Fruit fly (Drosophila melanogaster) whole organism, wandering third instar larva: ENCODE data around the gene Ctu2.

ENCODE experiments used
- Abd-B ChIP-seq: fragments of >200 bp; optimal IDR thresholded peaks from 2 replicates; lab custom pipeline; 2017; ENCODE audit warnings: missing biosample characterization, missing genetic modification characterization
- CG32264 ChIP-seq: fragments of 200-800 bp; sonication (Bioruptor generic); optimal IDR thresholded peaks from 2 replicates; lab custom pipeline; 2016; ENCODE audit warnings: missing biosample characterization, missing genetic modification characterization
- CG9705 ChIP-seq: fragments of 200-800 bp; sonication (Bioruptor generic); optimal IDR thresholded peaks from 2 replicates; lab custom pipeline; 2018; ENCODE audit warnings: missing biosample characterization, mild to moderate bottlenecking, missing genetic modification characterization
- CrebA ChIP-seq: fragments of 200-800 bp; sonication (Bioruptor generic); optimal IDR thresholded peaks from 2 replicates; lab custom pipeline; 2016; ENCODE audit warnings: missing biosample characterization, mild to moderate bottlenecking, missing genetic modification characterization, borderline replicate concordance
- Dif ChIP-seq: fragments of 200-275, 200-300 bp; sonication (Bioruptor generic); optimal IDR thresholded peaks from 2 replicates; lab custom pipeline; 2018; ENCODE audit warnings: missing biosample characterization, missing genetic modification characterization; ENCODE audit not compliant: partially characterized antibody
- GATAd ChIP-seq: sonication (Bioruptor generic); optimal IDR thresholded peaks from 2 replicates; lab custom pipeline; 2016; ENCODE audit warnings: missing biosample characterization, missing genetic modification characterization
- HLH106 ChIP-seq: fragments of 200-800 bp; optimal IDR thresholded peaks from 3 replicates; lab custom pipeline; 2019; ENCODE audit warnings: missing biosample characterization, mild to moderate bottlenecking, missing genetic modification characterization, moderate library complexity
- Hnf4 ChIP-seq: fragments of 200-800 bp; sonication (Bioruptor generic); optimal IDR thresholded peaks from 2 replicates; lab custom pipeline; 2016; ENCODE audit warnings: missing biosample characterization, mild to moderate bottlenecking, missing genetic modification characterization
- Hr78 ChIP-seq: fragments of >200 bp; optimal IDR thresholded peaks from 2 replicates; lab custom pipeline; 2017; ENCODE audit warnings: missing biosample characterization, missing genetic modification characterization
- Hr83 ChIP-seq: fragments of 200-300 bp; sonication (Bioruptor generic); optimal IDR thresholded peaks from 2 replicates; lab custom pipeline; 2016; ENCODE audit warnings: missing biosample characterization, mild to moderate bottlenecking, missing genetic modification characterization, moderate library complexity; ENCODE audit not compliant: poor library complexity, severe bottlenecking
- Jra ChIP-seq: sonication (Bioruptor generic); optimal IDR thresholded peaks from 2 replicates; lab custom pipeline; 2016; ENCODE audit warnings: missing biosample characterization, missing genetic modification characterization
- Mio ChIP-seq: sonication (Bioruptor generic); optimal IDR thresholded peaks from 2 replicates; lab custom pipeline; 2016; ENCODE audit warnings: missing biosample characterization, missing genetic modification characterization
- Myc ChIP-seq: fragments of >200 bp; optimal IDR thresholded peaks from 2 replicates; lab custom pipeline; 2017
- N ChIP-seq: fragments of >200 bp; optimal IDR thresholded peaks from 2 replicates; lab custom pipeline; 2018; ENCODE audit warnings: missing biosample characterization, missing external identifiers, missing genetic modification characterization
- OdsH ChIP-seq: fragments of 200-800 bp; sonication (Bioruptor generic); optimal IDR thresholded peaks from 2 replicates; lab custom pipeline; 2016; ENCODE audit warnings: missing biosample characterization, mild to moderate bottlenecking, missing genetic modification characterization
- Rel ChIP-seq, 2 experiments: fragments of 200-800 bp; sonication (Bioruptor generic) in 1 of 2; optimal IDR thresholded peaks; 2 replicates in 1 of 2; 3 replicates in 1 of 2; lab custom pipeline; 2016 to 2019; ENCODE audit warnings: mild to moderate bottlenecking in 2 of 2, missing biosample characterization in 2 of 2, missing genetic modification characterization in 2 of 2, moderate library complexity in 1 of 2
- Sp1 ChIP-seq: fragments of 200-800 bp; sonication (Bioruptor generic); optimal IDR thresholded peaks from 3 replicates; lab custom pipeline; 2019; ENCODE audit warnings: missing biosample characterization, mild to moderate bottlenecking, missing genetic modification characterization, moderate library complexity
- Vsx2 ChIP-seq: fragments of 200-300, 225-300 bp; sonication (Bioruptor generic); optimal IDR thresholded peaks from 2 replicates; lab custom pipeline; 2018; ENCODE audit warnings: missing biosample characterization, missing genetic modification characterization; ENCODE audit not compliant: partially characterized antibody
- br ChIP-seq: fragments of 200-800 bp; sonication (Bioruptor generic); optimal IDR thresholded peaks from 2 replicates; lab custom pipeline; 2016; ENCODE audit warnings: missing biosample characterization, missing genetic modification characterization
- dmrt93B ChIP-seq: fragments of 200-800 bp; sonication (Bioruptor generic); optimal IDR thresholded peaks from 2 replicates; lab custom pipeline; 2018; ENCODE audit warnings: missing biosample characterization, mild to moderate bottlenecking, missing genetic modification characterization
- dsf ChIP-seq: sonication (Bioruptor generic); optimal IDR thresholded peaks from 2 replicates; lab custom pipeline; 2016; ENCODE audit warnings: missing biosample characterization, missing genetic modification characterization, borderline replicate concordance
- ey ChIP-seq: fragments of 200-800 bp; sonication (Bioruptor generic); optimal IDR thresholded peaks from 2 replicates; lab custom pipeline; 2016; ENCODE audit warnings: missing biosample characterization, missing genetic modification characterization
- foxo ChIP-seq, 2 experiments: fragments of 200-800 bp; sonication (Bioruptor generic); optimal IDR thresholded peaks; 2 replicates in 1 of 2; 3 replicates in 1 of 2; lab custom pipeline; 2016 to 2017; ENCODE audit warnings: missing biosample characterization in 2 of 2, missing genetic modification characterization in 2 of 2
- fru ChIP-seq: fragments of 200-800 bp; sonication (Bioruptor generic); optimal IDR thresholded peaks from 3 replicates; lab custom pipeline; 2016; ENCODE audit warnings: missing biosample characterization, mild to moderate bottlenecking, missing genetic modification characterization
- h ChIP-seq: fragments of 200-800 bp; sonication (Bioruptor generic); optimal IDR thresholded peaks from 3 replicates; lab custom pipeline; 2016; ENCODE audit warnings: missing biosample characterization, mild to moderate bottlenecking, missing genetic modification characterization
- jim ChIP-seq: fragments of 175-275, 200-325 bp; sonication (Bioruptor generic); optimal IDR thresholded peaks from 2 replicates; lab custom pipeline; 2016; ENCODE audit warnings: missing biosample characterization, mild to moderate bottlenecking, missing genetic modification characterization
- pan ChIP-seq: fragments of >200 bp; optimal IDR thresholded peaks from 2 replicates; lab custom pipeline; 2017
- psq ChIP-seq: fragments of 200-800 bp; sonication (Bioruptor generic); optimal IDR thresholded peaks from 3 replicates; lab custom pipeline; 2017; ENCODE audit warnings: missing biosample characterization, mild to moderate bottlenecking, missing genetic modification characterization, moderate library complexity
- rgr ChIP-seq: fragments of 200-800 bp; sonication (Bioruptor generic); optimal IDR thresholded peaks from 3 replicates; lab custom pipeline; 2016; ENCODE audit warnings: missing biosample characterization, mild to moderate bottlenecking, missing genetic modification characterization
- sage ChIP-seq: fragments of 200-800 bp; sonication (Bioruptor generic); optimal IDR thresholded peaks from 2 replicates; lab custom pipeline; 2016; ENCODE audit warnings: missing biosample characterization, mild to moderate bottlenecking, missing genetic modification characterization
- sv ChIP-seq: fragments of 200-800 bp; sonication (Bioruptor generic); optimal IDR thresholded peaks from 3 replicates; lab custom pipeline; 2016; ENCODE audit warnings: missing biosample characterization, missing genetic modification characterization
- tai ChIP-seq: sonication (Bioruptor generic); optimal IDR thresholded peaks from 2 replicates; lab custom pipeline; 2016; ENCODE audit warnings: missing biosample characterization, missing genetic modification characterization
- usp ChIP-seq: fragments of >200 bp; optimal IDR thresholded peaks from 2 replicates; lab custom pipeline; 2017; ENCODE audit warnings: missing biosample characterization, missing genetic modification characterization
- woc ChIP-seq: sonication (Bioruptor generic); optimal IDR thresholded peaks from 2 replicates; lab custom pipeline; 2016; ENCODE audit warnings: missing biosample characterization, mild to moderate bottlenecking, missing genetic modification characterization

Gene Ctu2

dm6 chr2L:19528308-19528707 is 35.3 kb upstream of the Ctu2 start:
- TF ChIP-seq CrebA (no peak), foxo (GFP tag; optimal IDR thresholded peaks at IDR 0.05; lab: Kevin White, UChicago) (peak; percentile 77 to 98), Abd-B (GFP tag; lab: Kevin White, UChicago) (no peak), psq (peak; percentile 90), Hr78 (no peak), Mio (peak; percentile 46), Myc (lab: Kevin White, UChicago) (no peak), rgr (GFP tag; lab: Kevin White, UChicago) (peak; percentile 94), CG32264 (peak; percentile 53), ey (peak; percentile 96), sage (GFP tag; lab: Kevin White, UChicago) (no peak), fru (peak; percentile 98), br (peak; percentile 93), CG9705 (GFP tag; lab: Kevin White, UChicago) (no peak), dsf (GFP tag; lab: Kevin White, UChicago) (peak; percentile 25), OdsH (peak; percentile 94), Hr83 (GFP tag; lab: Kevin White, UChicago) (peak; percentile 21), HLH106 (tag; lab: Kevin White, UChicago) (peak; percentile 76), dmrt93B (GFP tag; lab: Kevin White, UChicago) (peak; percentile 30), Jra (no peak), woc (GFP tag; lab: Kevin White, UChicago) (peak; percentile 45), Rel (GFP tag; optimal IDR thresholded peaks at IDR 0.05; lab: Kevin White, UChicago) (peak; percentile 80), Rel (tag; optimal IDR thresholded peaks at IDR 0.05; lab: Kevin White, UChicago) (no peak), sv (GFP tag; lab: Kevin White, UChicago) (peak; percentile 95), Sp1 (GFP tag; lab: Kevin White, UChicago) (peak; percentile 96), h (peak; percentile 95)

dm6 chr2L:19526844-19527243 is 33.8 kb upstream of the Ctu2 start:
- TF ChIP-seq jim (GFP tag; lab: Kevin White, UChicago) (no peak), Dif (no peak), Hr83 (GFP tag; lab: Kevin White, UChicago) (no peak), tai (GFP tag; lab: Kevin White, UChicago) (no peak), Abd-B (GFP tag; lab: Kevin White, UChicago) (no peak), Hnf4 (GFP tag; lab: Kevin White, UChicago) (no peak), HLH106 (tag; lab: Kevin White, UChicago) (no peak), Rel (GFP tag; optimal IDR thresholded peaks at IDR 0.05; lab: Kevin White, UChicago) (no peak), Rel (tag; optimal IDR thresholded peaks at IDR 0.05; lab: Kevin White, UChicago) (no peak), OdsH (no peak), ey (no peak), GATAd (GFP tag; lab: Kevin White, UChicago) (no peak), woc (GFP tag; lab: Kevin White, UChicago) (no peak), sage (GFP tag; lab: Kevin White, UChicago) (no peak), CG32264 (no peak), CG9705 (GFP tag; lab: Kevin White, UChicago) (no peak), Jra (no peak), Hr78 (no peak), dsf (GFP tag; lab: Kevin White, UChicago) (no peak), usp (no peak), Vsx2 (no peak)

- TF ChIP-seq sv (GFP tag; lab: Kevin White, UChicago) (no peak), N (no peak), Myc (lab: Kevin White, UChicago) (peak; percentile 51), rgr (GFP tag; lab: Kevin White, UChicago) (peak; percentile 19), h (peak; percentile 25), sage (GFP tag; lab: Kevin White, UChicago) (peak; percentile 30)
- TF ChIP-seq, all 38 proteins: peak for 4
Measured at dm6 chr2L:19526316-19526715, 33.3 kb upstream of the Ctu2 start, which contains the start of the genes Dpm1 and CG10137. TSS of gene Dpm1 (minus strand) at chr2L:19526368. TSS of gene CG10137 (plus strand) at chr2L:19526686.

dm6 chr2L:19519611-19520010 is 26.6 kb upstream of the Ctu2 start:
- TF ChIP-seq foxo (GFP tag; optimal IDR thresholded peaks at IDR 0.05; lab: Kevin White, UChicago) (no peak), OdsH (no peak), h (no peak), CG9705 (GFP tag; lab: Kevin White, UChicago) (no peak), GATAd (GFP tag; lab: Kevin White, UChicago) (no peak), HLH106 (tag; lab: Kevin White, UChicago) (no peak), dsf (GFP tag; lab: Kevin White, UChicago) (no peak), rgr (GFP tag; lab: Kevin White, UChicago) (no peak), CrebA (no peak), Hr83 (GFP tag; lab: Kevin White, UChicago) (no peak), dmrt93B (GFP tag; lab: Kevin White, UChicago) (no peak), psq (no peak), pan (lab: Kevin White, UChicago) (no peak), ey (no peak), jim (GFP tag; lab: Kevin White, UChicago) (no peak), br (no peak), Abd-B (GFP tag; lab: Kevin White, UChicago) (no peak)
- TF ChIP-seq, all 38 proteins: peak for 0
